Fruit fly (Drosophila melanogaster) S2 (cell line): ENCODE measurements around the gene CG42355.

Experiments
- CG8478 ChIP-seq: fragments of >200 bp; optimal IDR thresholded peaks from 2 replicates; lab custom pipeline; 2018
- CTCF ChIP-seq, 2 experiments: fragments of >200 bp; optimal IDR thresholded peaks; 2 replicates each; lab custom pipeline; 2018

- no peak for TF ChIP-seq CG8478 (lab: Kevin White, UChicago)
- no peak for TF ChIP-seq CTCF (optimal IDR thresholded peaks at IDR 0.05; lab: Kevin White, UChicago)
Measured at dm6 chr3L:2026691-2027090, 11.3 kb downstream of the CG42355 start, which contains the start of gene Grl62c.
